Worm (Caenorhabditis elegans) whole organism, L4 larva: Measurements from ENCODE around the gene sek-3.

Source experiments
- F10B5.3 ChIP-seq: sonication (generic microtip); optimal IDR thresholded peaks from 2 replicates; lab custom pipeline; 2016; ENCODE audit warnings: mild to moderate bottlenecking, missing genetic modification characterization, missing compliant biosample characterization
- F26F4.8 ChIP-seq: fragments of 200-800 bp; sonication (Bioruptor generic); conservative IDR thresholded peaks from 2 replicates; pipeline ENCODE4 v1.3.6; 2022; ENCODE audit warnings: missing genetic modification characterization, missing compliant biosample characterization
- F37D6.2 ChIP-seq: sonication (generic microtip); optimal IDR thresholded peaks from 2 replicates; lab custom pipeline; 2016; ENCODE audit warnings: mild to moderate bottlenecking, missing genetic modification characterization, missing compliant biosample characterization
- F44E2.7 ChIP-seq: fragments of 200-800 bp; sonication (Bioruptor generic); IDR thresholded peaks from 2 replicates; pipeline ENCODE4 v2.1.2; 2022; ENCODE audit warnings: missing genetic modification characterization, missing compliant biosample characterization
- T26A8.4 ChIP-seq: fragments of 200-800 bp; sonication (Bioruptor generic); IDR thresholded peaks from 2 replicates; pipeline ENCODE4 v1.3.6; 2022; ENCODE audit warnings: missing genetic modification characterization, missing compliant biosample characterization
- ZK337.2 ChIP-seq: fragments of 200-800 bp; sonication (Bioruptor generic); IDR thresholded peaks from 2 replicates; pipeline ENCODE4 v1.3.6; 2022; ENCODE audit warnings: missing genetic modification reagents, missing genetic modification characterization, missing compliant biosample characterization
- aha-1 ChIP-seq: fragments of 150-350 bp; peaks from one replicate; lab custom pipeline; 2014; ENCODE audit warnings: missing biosample characterization, missing genetic modification characterization
- attf-4 ChIP-seq: sonication (generic microtip); optimal IDR thresholded peaks from 3 replicates; lab custom pipeline; 2017; ENCODE audit warnings: missing biosample characterization, missing genetic modification characterization
- ceh-28 ChIP-seq: fragments of 150-350 bp; optimal IDR thresholded peaks from 2 replicates; lab custom pipeline; 2014; ENCODE audit warnings: missing biosample characterization, missing genetic modification reagents, missing genetic modification characterization
- ceh-82 ChIP-seq: sonication (generic microtip); optimal IDR thresholded peaks from 2 replicates; lab custom pipeline; 2017; ENCODE audit warnings: missing biosample characterization, missing genetic modification characterization
- ctbp-1 ChIP-seq: fragments of 200-800 bp; sonication (Bioruptor generic); IDR thresholded peaks from 2 replicates; pipeline ENCODE4 v1.3.6; 2022; ENCODE audit warnings: missing genetic modification reagents, missing genetic modification characterization, missing compliant biosample characterization
- daf-12 ChIP-seq: fragments of 150-350 bp; optimal IDR thresholded peaks from 2 replicates; lab custom pipeline; 2014; ENCODE audit warnings: missing biosample characterization, missing genetic modification reagents, missing genetic modification characterization
- daf-16 ChIP-seq, 3 experiments: sonication (generic microtip); optimal IDR thresholded peaks; 2 replicates each; lab custom pipeline; 2016 to 2017; ENCODE audit warnings: missing genetic modification characterization in 3 of 3, missing genetic modification reagents in 3 of 3, mild to moderate bottlenecking in 2 of 3, missing compliant biosample characterization in 2 of 3, missing biosample characterization in 1 of 3, moderate library complexity in 1 of 3
- dmd-8 ChIP-seq: fragments of 200-800 bp; sonication (Bioruptor generic); IDR thresholded peaks from 2 replicates; pipeline ENCODE4 v1.3.6; 2022; ENCODE audit warnings: missing genetic modification characterization, missing compliant biosample characterization
- dmd-9 ChIP-seq: fragments of 200-800 bp; sonication (Bioruptor generic); IDR thresholded peaks from 2 replicates; pipeline ENCODE4 v1.3.6; 2022; ENCODE audit warnings: missing genetic modification reagents, missing genetic modification characterization, missing compliant biosample characterization
- dpl-1 ChIP-seq: fragments of 150-350 bp; optimal IDR thresholded peaks from 2 replicates; lab custom pipeline; 2014; ENCODE audit warnings: missing biosample characterization, missing genetic modification reagents, missing genetic modification characterization
- dve-1 ChIP-seq: sonication (generic microtip); optimal IDR thresholded peaks from 2 replicates; lab custom pipeline; 2017; ENCODE audit warnings: antibody characterized with exemption, mild to moderate bottlenecking, missing genetic modification characterization, missing compliant biosample characterization; ENCODE audit not compliant: insufficient read depth
- egl-43 ChIP-seq: fragments of 200-800 bp; sonication (Bioruptor generic); IDR thresholded peaks from 2 replicates; pipeline ENCODE4 v1.3.6; 2022; ENCODE audit warnings: missing genetic modification reagents, missing genetic modification characterization, missing compliant biosample characterization
- fkh-10 ChIP-seq: fragments of 150-350 bp; optimal IDR thresholded peaks from 2 replicates; lab custom pipeline; 2014; ENCODE audit warnings: missing biosample characterization, missing genetic modification reagents, missing genetic modification characterization
- hif-1 ChIP-seq, 2 experiments: sonication (generic microtip); optimal IDR thresholded peaks; 2 replicates each; lab custom pipeline; 2016 to 2017; ENCODE audit warnings: missing compliant biosample characterization in 2 of 2, missing genetic modification characterization in 2 of 2, missing genetic modification reagents in 2 of 2, missing genotype in 2 of 2, mild to moderate bottlenecking in 1 of 2
- hmg-1.1 ChIP-seq: fragments of 200-800 bp; sonication (Bioruptor generic); IDR thresholded peaks from 2 replicates; pipeline ENCODE4 v1.3.6; 2022; ENCODE audit warnings: missing genetic modification reagents, missing genetic modification characterization, missing compliant biosample characterization
- lin-13 ChIP-seq: fragments of 150-350 bp; optimal IDR thresholded peaks from 2 replicates; lab custom pipeline; 2014; ENCODE audit warnings: missing biosample characterization, missing genetic modification reagents, missing genetic modification characterization
- lin-38 ChIP-seq: fragments of 200-800 bp; sonication (Bioruptor generic); IDR thresholded peaks from 2 replicates; pipeline ENCODE4 v1.3.6; 2022; ENCODE audit warnings: missing genetic modification reagents, missing genetic modification characterization, missing compliant biosample characterization
- lsy-2 ChIP-seq, 2 experiments: fragments of 150-350 bp in 1 of 2; sonication (generic microtip) in 1 of 2; optimal IDR thresholded peaks; 2 replicates each; lab custom pipeline; 2014 to 2017; ENCODE audit warnings: missing biosample characterization in 2 of 2, missing genetic modification characterization in 2 of 2
- mdl-1 ChIP-seq, 2 experiments: fragments of 150-350 bp in 1 of 2; sonication (generic microtip) in 1 of 2; optimal IDR thresholded peaks; 2 replicates each; lab custom pipeline; 2014 to 2017; ENCODE audit warnings: missing biosample characterization in 2 of 2, missing genetic modification characterization in 2 of 2
- mdt-29 ChIP-seq: fragments of 200-800 bp; sonication (Bioruptor generic); IDR thresholded peaks from 2 replicates; pipeline ENCODE4 v1.3.6; 2022; ENCODE audit warnings: missing genetic modification reagents, missing genetic modification characterization, missing compliant biosample characterization
- mep-1 ChIP-seq: fragments of 150-350 bp; sonication (generic microtip); optimal IDR thresholded peaks from 3 replicates; lab custom pipeline; 2014; ENCODE audit warnings: missing biosample characterization, missing genetic modification characterization
- mxl-2 ChIP-seq: fragments of 200-800 bp; sonication (Bioruptor generic); conservative IDR thresholded peaks from 2 replicates; pipeline ENCODE4 v1.3.6; 2022; ENCODE audit warnings: missing genetic modification reagents, missing genetic modification characterization, missing compliant biosample characterization
- nhr-10 ChIP-seq: fragments of 150-350 bp; optimal IDR thresholded peaks from 2 replicates; lab custom pipeline; 2014; ENCODE audit warnings: missing biosample characterization, missing genetic modification characterization
- nhr-102 ChIP-seq: sonication (generic microtip); optimal IDR thresholded peaks from 2 replicates; lab custom pipeline; 2016; ENCODE audit warnings: mild to moderate bottlenecking, missing genetic modification characterization, moderate library complexity, missing compliant biosample characterization
- nhr-11 ChIP-seq: fragments of 150-350 bp; optimal IDR thresholded peaks from 2 replicates; lab custom pipeline; 2014; ENCODE audit warnings: missing biosample characterization, missing genetic modification characterization
- nhr-28 ChIP-seq: fragments of 150-350 bp; optimal IDR thresholded peaks from 2 replicates; lab custom pipeline; 2014; ENCODE audit warnings: missing biosample characterization, missing genetic modification characterization
- nhr-6 ChIP-seq: fragments of 150-350 bp; optimal IDR thresholded peaks from 2 replicates; lab custom pipeline; 2014; ENCODE audit warnings: missing biosample characterization, missing genetic modification characterization
- nhr-77 ChIP-seq: fragments of 150-350 bp; optimal IDR thresholded peaks from 2 replicates; lab custom pipeline; 2014; ENCODE audit warnings: missing biosample characterization, missing genetic modification characterization
- pqm-1 ChIP-seq: sonication (generic microtip); optimal IDR thresholded peaks from 2 replicates; lab custom pipeline; 2017; ENCODE audit warnings: missing biosample characterization, missing genetic modification characterization
- rbr-2 ChIP-seq: sonication (generic microtip); optimal IDR thresholded peaks from 2 replicates; lab custom pipeline; 2016; ENCODE audit warnings: missing genotype, missing genetic modification characterization, missing compliant biosample characterization
- set-16 ChIP-seq: fragments of 200-800 bp; sonication (Bioruptor generic); IDR thresholded peaks from 2 replicates; pipeline ENCODE4 v1.3.6; 2022; ENCODE audit warnings: missing genetic modification reagents, missing genetic modification characterization, missing compliant biosample characterization
- snpc-1.2 ChIP-seq: fragments of 200-800 bp; sonication (Bioruptor generic); IDR thresholded peaks from 2 replicates; pipeline ENCODE4 v1.3.6; 2022; ENCODE audit warnings: missing genetic modification reagents, missing genetic modification characterization, missing compliant biosample characterization
- snpc-4 ChIP-seq: fragments of 150-350 bp; optimal IDR thresholded peaks from 2 replicates; lab custom pipeline; 2014; ENCODE audit warnings: missing biosample characterization, missing genetic modification characterization
- unc-130 ChIP-seq: sonication (generic microtip); optimal IDR thresholded peaks from 2 replicates; lab custom pipeline; 2016; ENCODE audit warnings: missing genetic modification reagents, missing genetic modification characterization, missing compliant biosample characterization
- unc-62 ChIP-seq, 3 experiments: fragments of 150-350 bp in 1 of 3; sonication (generic microtip); optimal IDR thresholded peaks in 2 of 3; peaks in 1 of 3; 1 replicate in 1 of 3; 2 replicates in 2 of 3; lab custom pipeline; 2014 to 2017; ENCODE audit warnings: missing biosample characterization in 3 of 3, missing genetic modification characterization in 3 of 3, missing genetic modification reagents in 3 of 3, missing genotype in 1 of 3
- vab-7 ChIP-seq: fragments of 200-800 bp; sonication (Bioruptor generic); IDR thresholded peaks from 2 replicates; pipeline ENCODE4 v1.3.6; 2022; ENCODE audit warnings: missing genetic modification reagents, missing genetic modification characterization, missing compliant biosample characterization
- ztf-7 ChIP-seq: fragments of 150-350 bp; optimal IDR thresholded peaks from 2 replicates; lab custom pipeline; 2014; ENCODE audit warnings: missing biosample characterization, missing genetic modification characterization

sek-3 gene

ce11 chrX:4981579-4981978 is 36.1 kb upstream of the sek-3 start (continued):
- no peak for TF ChIP-seq mdt-29 (GFP tag; lab: Robert Waterston, UW)
- no peak for TF ChIP-seq daf-12
- peak; percentile 21 for TF ChIP-seq nhr-28
- no peak for TF ChIP-seq nhr-10 (tag; lab: Kevin White, UChicago)
- TF ChIP-seq pqm-1, result peak; percentile 28
- no peak for TF ChIP-seq nhr-102 (tag; lab: Kevin White, UChicago)
- no peak for TF ChIP-seq F26F4.8
- no peak for TF ChIP-seq mdl-1 (tag; optimal IDR thresholded peaks at IDR 0.05; lab: Kevin White, UChicago)
- TF ChIP-seq snpc-1.2, result no peak
- no peak for TF ChIP-seq hif-1 (tag; optimal IDR thresholded peaks at IDR 0.05; lab: Kevin White, UChicago)
- TF ChIP-seq lin-13 (GFP tag; lab: Kevin White, UChicago), result no peak
- no peak for TF ChIP-seq F10B5.3
- no peak for TF ChIP-seq aha-1 (tag; lab: Kevin White, UChicago)
- TF ChIP-seq daf-16 (GFP tag; optimal IDR thresholded peaks at IDR 0.05; lab: Kevin White, UChicago), result no peak
- peak; percentile 87 for TF ChIP-seq daf-16 (tag; optimal IDR thresholded peaks at IDR 0.05; lab: Kevin White, UChicago)

ce11 chrX:4982009-4982625 is 35.6 kb upstream of the sek-3 start:
- TF ChIP-seq set-16 (peak; percentile 88), lsy-2 (tag; optimal IDR thresholded peaks at IDR 0.05; lab: Kevin White, UChicago) (peak in 1 of 2 experiments; percentile 50), lin-38 (GFP tag; lab: Robert Waterston, UW) (no peak), hif-1 (tag; optimal IDR thresholded peaks at IDR 0.05; lab: Kevin White, UChicago) (peak in 1 of 2 experiments; percentile 26), F37D6.2 (tag; lab: Kevin White, UChicago) (peak; percentile 26), mdl-1 (tag; optimal IDR thresholded peaks at IDR 0.05; lab: Kevin White, UChicago) (peak in 1 of 2 experiments; percentile 27), dmd-9 (GFP tag; lab: Robert Waterston, UW) (no peak), aha-1 (tag; lab: Kevin White, UChicago) (peak; percentile 5), ctbp-1 (GFP tag; lab: Robert Waterston, UW) (peak; percentile 86), attf-4 (no peak), snpc-4 (tag; lab: Kevin White, UChicago) (no peak), unc-130 (no peak), vab-7 (GFP tag; lab: Robert Waterston, UW) (0 out of 2 replicates have a peak, but pooled peaks have one; percentile 4), F44E2.7 (GFP tag; lab: Robert Waterston, UW) (no peak), ztf-7 (no peak), nhr-6 (tag; lab: Kevin White, UChicago) (no peak), unc-62 (GFP tag; optimal IDR thresholded peaks at IDR 0.05 in 1 of 2; lab: Kevin White, UChicago) (peak in 1 of 2 experiments; percentile 55), unc-62 (tag; optimal IDR thresholded peaks at IDR 0.05; lab: Kevin White, UChicago) (no peak), mxl-2 (no peak), dmd-8 (GFP tag; lab: Robert Waterston, UW) (no peak), dpl-1 (GFP tag; lab: Kevin White, UChicago) (no peak), rbr-2 (tag; lab: Kevin White, UChicago) (peak; percentile 74), ZK337.2 (GFP tag; lab: Robert Waterston, UW) (no peak), egl-43 (GFP tag; lab: Robert Waterston, UW) (peak; percentile 74; the same call in 1 of the 2 replicates), nhr-11 (tag; lab: Kevin White, UChicago) (peak; percentile 50), ceh-82 (tag; lab: Kevin White, UChicago) (no peak), ceh-28 (tag; lab: Kevin White, UChicago) (peak; percentile 20), mep-1 (tag; lab: Kevin White, UChicago) (peak; percentile 57), dve-1 (tag; lab: Kevin White, UChicago) (no peak), hmg-1.1 (GFP tag; lab: Robert Waterston, UW) (peak; percentile 45), fkh-10 (GFP tag; lab: Kevin White, UChicago) (peak; percentile 73), T26A8.4 (GFP tag; lab: Robert Waterston, UW) (no peak), nhr-77 (tag; lab: Kevin White, UChicago) (no peak)
